Worm (Caenorhabditis elegans) whole organism, L1 larva: ENCODE data around the gene prx-19.

Experiments
- ceh-8 ChIP-seq: fragments of 200-800 bp; sonication (Bioruptor generic); optimal IDR thresholded peaks from 2 replicates; lab custom pipeline; 2018; ENCODE audit warnings: mild to moderate bottlenecking, missing genetic modification characterization, moderate library complexity, missing compliant biosample characterization
- fos-1 ChIP-seq: fragments of 150-350 bp; optimal IDR thresholded peaks from 2 replicates; lab custom pipeline; 2014; ENCODE audit warnings: missing biosample characterization, missing genetic modification characterization
- lin-14 ChIP-seq: fragments of 200-800 bp; sonication (Bioruptor generic); optimal IDR thresholded peaks from 2 replicates; lab custom pipeline; 2018; ENCODE audit warnings: mild to moderate bottlenecking, missing genetic modification characterization, moderate library complexity, missing compliant biosample characterization
- snpc-4 ChIP-seq: fragments of 150-350 bp; optimal IDR thresholded peaks from 2 replicates; lab custom pipeline; 2014; ENCODE audit warnings: missing biosample characterization, missing genetic modification characterization

- peak; percentile 89 for TF ChIP-seq lin-14 (GFP tag; lab: Kevin White, UChicago)
- TF ChIP-seq snpc-4, result no peak
- TF ChIP-seq fos-1, result peak; percentile 8
- TF ChIP-seq ceh-8 (GFP tag; lab: Kevin White, UChicago), result no peak
These were observed 28.6 kb downstream of the prx-19 start for ce11 chrIII:8780473-8780872.
